Fruit fly (Drosophila melanogaster) whole organism, embryonic: ENCODE results near the gene CG32073.

Experiments used
- Ada2b ChIP-seq: fragments of 200-800 bp; sonication (Bioruptor generic); IDR thresholded peaks from 2 replicates; pipeline ENCODE4 v1.3.6; 2022; ENCODE audit warnings: missing biosample characterization, missing genetic modification characterization
- Antp ChIP-seq: fragments of 200-800 bp; sonication (Bioruptor generic); optimal IDR thresholded peaks from 3 replicates; lab custom pipeline; 2016; ENCODE audit warnings: missing biosample characterization, missing genetic modification characterization
- Bteb2 ChIP-seq: fragments of 200-800 bp; sonication (Bioruptor generic); optimal IDR thresholded peaks from 2 replicates; lab custom pipeline; 2016; ENCODE audit warnings: missing biosample characterization, missing genetic modification characterization
- CG10959 ChIP-seq: fragments of 200-800 bp; sonication (Bioruptor generic); IDR thresholded peaks from 2 replicates; pipeline ENCODE4 v1.3.6; 2022; ENCODE audit warnings: missing biosample characterization, missing genetic modification characterization
- CG11695 ChIP-seq: fragments of 200-800 bp; sonication (Bioruptor generic); IDR thresholded peaks from 3 replicates; pipeline ENCODE4 v1.3.6; 2022; ENCODE audit warnings: missing biosample characterization, missing genetic modification characterization
- CG14667 ChIP-seq: fragments of 200-800 bp; sonication (Bioruptor generic); IDR thresholded peaks from 2 replicates; pipeline ENCODE4 v1.3.6; 2022; ENCODE audit warnings: missing biosample characterization, missing genetic modification characterization
- CG15011 ChIP-seq: fragments of 200-800 bp; sonication (Bioruptor generic); optimal IDR thresholded peaks from 3 replicates; lab custom pipeline; 2018; ENCODE audit warnings: missing biosample characterization, mild to moderate bottlenecking, missing genetic modification characterization
- CG16813 ChIP-seq: fragments of 200-800 bp; sonication (Bioruptor generic); IDR thresholded peaks from 3 replicates; pipeline ENCODE4 v1.3.6; 2022; ENCODE audit warnings: missing biosample characterization, missing genetic modification characterization; ENCODE audit not compliant: partially characterized antibody
- CG17361 ChIP-seq: fragments of 200-800 bp; sonication (Bioruptor generic); IDR thresholded peaks from 3 replicates; pipeline ENCODE4 v1.3.6; 2022; ENCODE audit warnings: missing biosample characterization, missing genetic modification characterization
- CG17568 ChIP-seq: fragments of 200-800 bp; sonication (Bioruptor generic); optimal IDR thresholded peaks from 2 replicates; lab custom pipeline; 2018; ENCODE audit warnings: missing biosample characterization, mild to moderate bottlenecking, missing genetic modification characterization, moderate library complexity
- CG2129 ChIP-seq: fragments of 200-800 bp; sonication (Bioruptor generic); IDR thresholded peaks from 2 replicates; pipeline ENCODE4 v1.3.6; 2022; ENCODE audit warnings: missing biosample characterization, missing genetic modification characterization; ENCODE audit not compliant: partially characterized antibody
- CG34224 ChIP-seq: fragments of 200-800 bp; sonication (Bioruptor generic); IDR thresholded peaks from 3 replicates; pipeline ENCODE4 v1.3.6; 2022; ENCODE audit warnings: missing biosample characterization, missing genetic modification characterization; ENCODE audit not compliant: partially characterized antibody
- CG34376 ChIP-seq: fragments of 200-800 bp; sonication (Bioruptor generic); optimal IDR thresholded peaks from 2 replicates; lab custom pipeline; 2018; ENCODE audit warnings: missing biosample characterization, mild to moderate bottlenecking, missing genetic modification characterization
- CG4360 ChIP-seq: fragments of 200-800 bp; sonication (Bioruptor generic); IDR thresholded peaks from 2 replicates; pipeline ENCODE4 v1.3.6; 2022; ENCODE audit warnings: missing biosample characterization, missing genetic modification characterization
- CG4617 ChIP-seq: fragments of 200-800 bp; sonication (Bioruptor generic); optimal IDR thresholded peaks from 3 replicates; lab custom pipeline; 2016; ENCODE audit warnings: missing biosample characterization, missing genetic modification characterization, borderline replicate concordance
- CG4820 ChIP-seq: fragments of 200-800 bp; sonication (Bioruptor generic); optimal IDR thresholded peaks from 3 replicates; lab custom pipeline; 2016; ENCODE audit warnings: missing biosample characterization, missing genetic modification characterization
- CG5953 ChIP-seq: fragments of 200-800 bp; sonication (Bioruptor generic); IDR thresholded peaks from 2 replicates; pipeline ENCODE4 v1.3.6; 2022; ENCODE audit warnings: missing biosample characterization, missing genetic modification characterization
- CG9437 ChIP-seq: fragments of 200-800 bp; sonication (Bioruptor generic); optimal IDR thresholded peaks from 2 replicates; lab custom pipeline; 2018; ENCODE audit warnings: missing biosample characterization, mild to moderate bottlenecking, missing genetic modification characterization
- CTCF ChIP-seq: fragments of 200-800 bp; sonication (Bioruptor generic); optimal IDR thresholded peaks from 2 replicates; lab custom pipeline; 2017; ENCODE audit warnings: missing biosample characterization, mild to moderate bottlenecking, missing genetic modification characterization, moderate library complexity
- Dp ChIP-seq: fragments of 200-800 bp; sonication (Bioruptor generic); optimal IDR thresholded peaks from 2 replicates; lab custom pipeline; 2018; ENCODE audit warnings: missing biosample characterization, mild to moderate bottlenecking, missing genetic modification characterization, moderate library complexity
- Drgx ChIP-seq: fragments of 200-800 bp; sonication (Bioruptor generic); IDR thresholded peaks from 2 replicates; pipeline ENCODE4 v1.3.6; 2022; ENCODE audit warnings: missing biosample characterization, missing genetic modification characterization
- Eip74EF ChIP-seq, 2 experiments: fragments of 200-800 bp in 1 of 2; fragments of >200 bp in 1 of 2; sonication (Bioruptor generic) in 1 of 2; optimal IDR thresholded peaks; 2 replicates each; lab custom pipeline; 2017 to 2019; ENCODE audit warnings: missing biosample characterization in 2 of 2, missing genetic modification characterization in 2 of 2, mild to moderate bottlenecking in 1 of 2, moderate library complexity in 1 of 2
- Ets97D ChIP-seq: fragments of 200-800 bp; sonication (Bioruptor generic); optimal IDR thresholded peaks from 3 replicates; lab custom pipeline; 2016; ENCODE audit warnings: missing biosample characterization, missing genetic modification characterization
- Fer1 ChIP-seq: fragments of 200-800 bp; sonication (Bioruptor generic); optimal IDR thresholded peaks from 2 replicates; lab custom pipeline; 2017; ENCODE audit warnings: missing biosample characterization, mild to moderate bottlenecking, missing genetic modification characterization
- Fer3 ChIP-seq: fragments of 200-800 bp; sonication (Bioruptor generic); optimal IDR thresholded peaks from 2 replicates; lab custom pipeline; 2018; ENCODE audit warnings: missing biosample characterization, mild to moderate bottlenecking, missing genetic modification characterization, moderate library complexity
- HLH54F ChIP-seq: fragments of 200-800 bp; sonication (Bioruptor generic); optimal IDR thresholded peaks from 3 replicates; lab custom pipeline; 2016; ENCODE audit warnings: missing biosample characterization, missing genetic modification characterization
- Hand ChIP-seq: fragments of 200-800 bp; sonication (Bioruptor generic); optimal IDR thresholded peaks from 2 replicates; lab custom pipeline; 2017; ENCODE audit warnings: mild to moderate bottlenecking, missing biosample characterization, missing genetic modification reagents, missing genetic modification characterization
- MESR4 ChIP-seq: fragments of 200-800 bp; sonication (Bioruptor generic); optimal IDR thresholded peaks from 2 replicates; lab custom pipeline; 2018; ENCODE audit warnings: missing biosample characterization, mild to moderate bottlenecking, missing genetic modification characterization, moderate library complexity
- MTF-1 ChIP-seq: fragments of 200-800 bp; sonication (Bioruptor generic); optimal IDR thresholded peaks from 2 replicates; lab custom pipeline; 2018; ENCODE audit warnings: missing biosample characterization, mild to moderate bottlenecking, missing genetic modification characterization, borderline replicate concordance
- Neu2 ChIP-seq: fragments of 200-800 bp; sonication (Bioruptor generic); optimal IDR thresholded peaks from 3 replicates; lab custom pipeline; 2016; ENCODE audit warnings: missing biosample characterization, missing genetic modification characterization, borderline replicate concordance
- PHDP ChIP-seq: fragments of 200-800 bp; sonication (Bioruptor generic); optimal IDR thresholded peaks from 3 replicates; lab custom pipeline; 2018; ENCODE audit warnings: missing biosample characterization, mild to moderate bottlenecking, missing genetic modification characterization, moderate library complexity
- Poxn ChIP-seq: fragments of 200-800 bp; sonication (Bioruptor generic); IDR thresholded peaks from 2 replicates; pipeline ENCODE4 v1.3.6; 2022; ENCODE audit warnings: missing biosample characterization, missing genetic modification characterization
- Ravus ChIP-seq: fragments of 200-800 bp; sonication (Bioruptor generic); IDR thresholded peaks from 2 replicates; pipeline ENCODE4 v1.3.6; 2022; ENCODE audit warnings: missing biosample characterization, missing genetic modification characterization
- Trl ChIP-seq, 3 experiments: fragments of >200 bp in 2 of 3; fragments of 200-800 bp in 1 of 3; sonication (Bioruptor generic) in 1 of 3; optimal IDR thresholded peaks; 2 replicates in 1 of 3; 3 replicates in 2 of 3; lab custom pipeline; 2016 to 2017; ENCODE audit warnings: missing biosample characterization in 1 of 3, missing genetic modification characterization in 1 of 3
- Vsx1 ChIP-seq: fragments of 200-800 bp; sonication (Bioruptor generic); optimal IDR thresholded peaks from 2 replicates; lab custom pipeline; 2017; ENCODE audit warnings: missing biosample characterization, mild to moderate bottlenecking, missing genetic modification characterization, missing genetic modification reagents
- caup ChIP-seq: fragments of 200-800 bp; sonication (Bioruptor generic); optimal IDR thresholded peaks from 3 replicates; lab custom pipeline; 2017; ENCODE audit warnings: missing biosample characterization, mild to moderate bottlenecking, missing genetic modification characterization, moderate library complexity; ENCODE audit not compliant: severe bottlenecking
- ci ChIP-seq: fragments of 200-800 bp; sonication (Bioruptor generic); IDR thresholded peaks from 3 replicates; pipeline ENCODE4 v1.3.6; 2022; ENCODE audit warnings: missing biosample characterization, missing genetic modification characterization
- ftz-f1 ChIP-seq: fragments of 200-800 bp; sonication (Bioruptor generic); optimal IDR thresholded peaks from 2 replicates; lab custom pipeline; 2016; ENCODE audit warnings: missing biosample characterization, missing genetic modification characterization
- gce ChIP-seq: fragments of 200-800 bp; sonication (Bioruptor generic); IDR thresholded peaks from 3 replicates; pipeline ENCODE4 v1.3.6; 2022; ENCODE audit warnings: missing biosample characterization, missing genetic modification characterization
- gem ChIP-seq: fragments of 200-800 bp; sonication (Bioruptor generic); optimal IDR thresholded peaks from 2 replicates; lab custom pipeline; 2019; ENCODE audit warnings: missing biosample characterization, mild to moderate bottlenecking, missing genetic modification characterization, moderate library complexity
- hkb ChIP-seq, 2 experiments: fragments of 200-800 bp in 1 of 2; fragments of >200 bp in 1 of 2; sonication (Bioruptor generic) in 1 of 2; IDR thresholded peaks in 1 of 2; optimal IDR thresholded peaks in 1 of 2; 2 replicates each; pipeline versions ENCODE4 v1.3.6 to Lab custom; 2017 to 2022; ENCODE audit warnings: missing biosample characterization in 1 of 2, missing genetic modification characterization in 1 of 2
- ken ChIP-seq: fragments of 200-800 bp; sonication (Bioruptor generic); IDR thresholded peaks from 3 replicates; pipeline ENCODE4 v1.3.6; 2022; ENCODE audit warnings: missing biosample characterization, missing genetic modification characterization
- lab ChIP-seq: fragments of 200-800 bp; sonication (Bioruptor generic); optimal IDR thresholded peaks from 3 replicates; lab custom pipeline; 2017; ENCODE audit warnings: missing biosample characterization, missing genetic modification characterization, mild to moderate bottlenecking, moderate library complexity, missing genetic modification reagents
- sug ChIP-seq: fragments of 200-800 bp; optimal IDR thresholded peaks from 2 replicates; lab custom pipeline; 2019; ENCODE audit warnings: missing biosample characterization, mild to moderate bottlenecking, missing genetic modification characterization, moderate library complexity
- tap ChIP-seq: fragments of 200-800 bp; optimal IDR thresholded peaks from 3 replicates; lab custom pipeline; 2019; ENCODE audit warnings: missing biosample characterization, mild to moderate bottlenecking, missing genetic modification characterization, moderate library complexity
- trem ChIP-seq: fragments of 200-800 bp; optimal IDR thresholded peaks from 3 replicates; lab custom pipeline; 2019; ENCODE audit warnings: missing biosample characterization, mild to moderate bottlenecking, missing genetic modification characterization, moderate library complexity
- zfh1 ChIP-seq: fragments of 200-800 bp; sonication (Bioruptor generic); IDR thresholded peaks from 3 replicates; pipeline ENCODE4 v1.3.6; 2022; ENCODE audit warnings: missing biosample characterization, missing genetic modification characterization

The CG32073 gene

DNA sequence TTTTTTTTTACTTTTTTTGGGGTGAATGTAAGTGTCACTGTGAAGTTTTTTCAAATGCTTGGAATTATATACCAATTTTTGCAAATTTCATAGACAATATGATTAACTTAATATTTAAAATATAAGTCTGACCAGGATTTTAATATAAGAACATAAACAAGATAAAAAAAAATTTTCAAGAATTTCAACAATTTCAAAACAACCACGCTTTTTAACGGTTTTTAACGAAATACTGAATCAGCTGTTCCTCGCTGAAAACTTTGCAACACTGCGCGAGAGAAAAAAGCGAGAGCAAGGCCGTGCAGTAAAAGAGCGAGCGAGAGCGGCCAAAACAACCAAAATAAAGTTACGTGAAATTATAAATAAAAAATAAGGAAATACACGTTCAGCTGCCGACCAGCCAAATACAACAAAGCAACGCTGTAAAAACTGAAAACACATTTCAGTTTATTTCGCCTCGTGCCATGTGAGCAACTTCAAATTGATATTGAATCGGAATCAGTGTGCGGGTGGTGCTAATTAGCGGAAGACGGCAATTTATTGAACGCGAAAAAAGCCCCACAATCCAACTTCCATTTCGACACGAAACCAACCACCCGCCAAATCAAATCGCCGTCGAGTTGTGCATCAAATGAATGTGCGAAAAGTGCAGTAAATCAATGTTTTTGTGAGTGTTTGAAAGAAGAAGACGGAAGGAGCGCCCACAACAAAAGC is 11.0 kb downstream of the CG32073 start, which contains the start of the genes CG46439, Iyd and CG33947 (continued):
- TF ChIP-seq ftz-f1 (GFP tag; lab: Kevin White, UChicago) (peak; percentile 82), hkb (optimal IDR thresholded peaks at IDR 0.05; lab: Kevin White, UChicago) (no peak), hkb (GFP tag; IDR thresholded peaks at IDR 0.05; lab: Robert Waterston, UW) (peak; percentile 37; the same call in 1 of the 2 replicates), CG10959 (no peak), MTF-1 (GFP tag; lab: Kevin White, UChicago) (no peak), ken (GFP tag; lab: Robert Waterston, UW) (0 out of 3 replicates have a peak, but pooled peaks have one; percentile 19), CG4820 (GFP tag; lab: Kevin White, UChicago) (no peak), CG14667 (GFP tag; lab: Robert Waterston, UW) (no peak), PHDP (tag; lab: Kevin White, UChicago) (peak; percentile 12), Hand (GFP tag; lab: Kevin White, UChicago) (peak; percentile 58), CG4360 (GFP tag; lab: Robert Waterston, UW) (peak; percentile 38; the same call in 1 of the 2 replicates), CG4617 (GFP tag; lab: Kevin White, UChicago) (peak; percentile 8), CG16813 (0 out of 3 replicates have a peak, but pooled peaks have one; percentile 16), gem (tag; lab: Kevin White, UChicago) (peak; percentile 5), Ada2b (no peak), Drgx (GFP tag; lab: Robert Waterston, UW) (peak; percentile 71), caup (no peak), CG34224 (GFP tag; lab: Robert Waterston, UW) (peak; percentile 56; the same call in 2 of the 3 replicates), Eip74EF (GFP tag; optimal IDR thresholded peaks at IDR 0.05; lab: Kevin White, UChicago) (peak in 1 of 2 experiments; percentile 68), Neu2 (GFP tag; lab: Kevin White, UChicago) (no peak), CG17361 (GFP tag; lab: Robert Waterston, UW) (0 out of 3 replicates have a peak, but pooled peaks have one; percentile 17), CG9437 (GFP tag; lab: Kevin White, UChicago) (no peak), CG34376 (GFP tag; lab: Kevin White, UChicago) (peak; percentile 41), Ets97D (GFP tag; lab: Kevin White, UChicago) (peak; percentile 34), sug (tag; lab: Kevin White, UChicago) (peak; percentile 11), CG15011 (GFP tag; lab: Kevin White, UChicago) (no peak), Fer3 (tag; lab: Kevin White, UChicago) (no peak), gce (GFP tag; lab: Robert Waterston, UW) (0 out of 3 replicates have a peak, but pooled peaks have one; percentile 41), CG17568 (peak; percentile 25), CG5953 (GFP tag; lab: Robert Waterston, UW) (no peak), CG2129 (no peak), Fer1 (peak; percentile 70), Dp (GFP tag; lab: Kevin White, UChicago) (peak; percentile 67), trem (tag; lab: Kevin White, UChicago) (peak; percentile 18), lab (GFP tag; lab: Kevin White, UChicago) (peak; percentile 35), tap (tag; lab: Kevin White, UChicago) (no peak), Poxn (GFP tag; lab: Robert Waterston, UW) (no peak), Antp (no peak), CG11695 (GFP tag; lab: Robert Waterston, UW) (no peak), zfh1 (GFP tag; lab: Robert Waterston, UW) (0 out of 3 replicates have a peak, but pooled peaks have one; percentile 32), Trl (optimal IDR thresholded peaks at IDR 0.05; lab: Kevin White, UChicago) (peak; percentile 89 to 92), Trl (GFP tag; optimal IDR thresholded peaks at IDR 0.05; lab: Kevin White, UChicago) (peak; percentile 60), ci (GFP tag; lab: Robert Waterston, UW) (peak; percentile 4; the same call in 1 of the 3 replicates), Bteb2 (GFP tag; lab: Kevin White, UChicago) (no peak), Vsx1 (GFP tag; lab: Kevin White, UChicago) (peak; percentile 85), MESR4 (peak; percentile 37), HLH54F (GFP tag; lab: Kevin White, UChicago) (peak; percentile 0), Ravus (GFP tag; lab: Robert Waterston, UW) (no peak), CTCF (GFP tag; lab: Kevin White, UChicago) (peak; percentile 23)
